Fruit fly (Drosophila melanogaster) S2 (cell line): Measurements from ENCODE around the gene CG33098.

Experiments used
- CG8478 ChIP-seq: fragments of >200 bp; optimal IDR thresholded peaks from 2 replicates; lab custom pipeline; 2018
- CTCF ChIP-seq, 2 experiments: fragments of >200 bp; optimal IDR thresholded peaks; 2 replicates each; lab custom pipeline; 2018

DNA sequence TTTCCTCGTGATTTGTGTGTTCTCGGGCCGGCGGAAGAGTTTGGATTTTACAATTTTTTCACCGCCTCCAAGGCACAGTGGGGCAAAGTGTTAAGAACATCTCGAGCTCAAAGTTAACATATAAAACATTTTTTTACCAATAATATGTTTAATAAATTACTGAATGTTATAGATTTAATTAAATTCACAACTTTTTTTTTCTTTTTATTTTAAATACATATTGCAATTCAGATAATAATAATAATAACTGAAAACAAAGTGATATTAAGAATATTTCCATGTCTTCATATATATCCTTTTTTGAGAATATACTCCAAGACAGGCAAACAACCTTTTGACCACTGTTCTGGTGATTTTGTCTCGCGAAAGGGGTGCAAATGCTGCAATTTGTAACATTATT, 41.0 kb upstream of the CG33098 start:
- no peak for TF ChIP-seq CG8478 (lab: Kevin White, UChicago)
- no peak for TF ChIP-seq CTCF (optimal IDR thresholded peaks at IDR 0.05; lab: Kevin White, UChicago)
